Worm (Caenorhabditis elegans) whole organism, early embryonic: ENCODE data around the gene srd-7.

Experiments used
- B0310.2 ChIP-seq: sonication (generic microtip); optimal IDR thresholded peaks from 2 replicates; lab custom pipeline; 2016; ENCODE audit warnings: mild to moderate bottlenecking, missing genetic modification characterization, missing compliant biosample characterization
- ama-1 ChIP-seq: fragments of 150-350 bp; optimal IDR thresholded peaks from 2 replicates; lab custom pipeline; 2014
- ceh-13 ChIP-seq: fragments of 200-800 bp; sonication (Bioruptor generic); optimal IDR thresholded peaks from 2 replicates; lab custom pipeline; 2018; ENCODE audit warnings: mild to moderate bottlenecking, missing genetic modification characterization, missing compliant biosample characterization
- flt-1 ChIP-seq: fragments of 200-800 bp; sonication (Bioruptor generic); IDR thresholded peaks from 2 replicates; pipeline ENCODE4 v1.3.6; 2022; ENCODE audit warnings: missing genetic modification characterization, missing compliant biosample characterization
- hnd-1 ChIP-seq: sonication (generic microtip); optimal IDR thresholded peaks from 2 replicates; lab custom pipeline; 2016; ENCODE audit warnings: missing genetic modification characterization, missing compliant biosample characterization
- sea-1 ChIP-seq: fragments of 200-800 bp; sonication (Bioruptor generic); conservative IDR thresholded peaks from 2 replicates; pipeline ENCODE4 v1.3.6; 2022; ENCODE audit warnings: missing genetic modification characterization, missing compliant biosample characterization
- tbx-37 ChIP-seq: fragments of 200-800 bp; sonication (Bioruptor generic); conservative IDR thresholded peaks from 2 replicates; pipeline ENCODE4 v1.3.6; 2022; ENCODE audit warnings: missing genetic modification reagents, missing genetic modification characterization, missing compliant biosample characterization

- no peak for TF ChIP-seq tbx-37
- no peak for TF ChIP-seq sea-1 (GFP tag; lab: Robert Waterston, UW)
- no peak for TF ChIP-seq ama-1 (lab: Kevin White, UChicago)
- TF ChIP-seq B0310.2 (tag; lab: Kevin White, UChicago) = no peak
- TF ChIP-seq ceh-13 (GFP tag; lab: Kevin White, UChicago) = no peak
- no peak for TF ChIP-seq hnd-1 (tag; lab: Kevin White, UChicago)
- TF ChIP-seq flt-1 (GFP tag; lab: Robert Waterston, UW) = no peak
Observed at ce11 chrIV:10784085-10784484, 2.5 kb downstream of the srd-7 start.
